Worm (Caenorhabditis elegans) whole organism, mixed stage, embryonic: ENCODE results near the gene srb-17.

Experiments used
- blmp-1 ChIP-seq: fragments of 150-350 bp; optimal IDR thresholded peaks from 2 replicates; lab custom pipeline; 2014; ENCODE audit warnings: missing biosample characterization, missing genetic modification characterization
- ceh-83 ChIP-seq: fragments of 200-800 bp; sonication (Bioruptor generic); optimal IDR thresholded peaks from 2 replicates; lab custom pipeline; 2018; ENCODE audit warnings: mild to moderate bottlenecking, missing genetic modification characterization, missing compliant biosample characterization
- pha-4 ChIP-seq: fragments of 150-350 bp; optimal IDR thresholded peaks from 2 replicates; lab custom pipeline; 2018; ENCODE audit warnings: missing biosample characterization, missing genetic modification reagents, missing genetic modification characterization
- unc-62 ChIP-seq: fragments of 150-350 bp; optimal IDR thresholded peaks from 2 replicates; lab custom pipeline; 2014; ENCODE audit warnings: missing biosample characterization, missing genetic modification reagents, missing genetic modification characterization

DNA sequence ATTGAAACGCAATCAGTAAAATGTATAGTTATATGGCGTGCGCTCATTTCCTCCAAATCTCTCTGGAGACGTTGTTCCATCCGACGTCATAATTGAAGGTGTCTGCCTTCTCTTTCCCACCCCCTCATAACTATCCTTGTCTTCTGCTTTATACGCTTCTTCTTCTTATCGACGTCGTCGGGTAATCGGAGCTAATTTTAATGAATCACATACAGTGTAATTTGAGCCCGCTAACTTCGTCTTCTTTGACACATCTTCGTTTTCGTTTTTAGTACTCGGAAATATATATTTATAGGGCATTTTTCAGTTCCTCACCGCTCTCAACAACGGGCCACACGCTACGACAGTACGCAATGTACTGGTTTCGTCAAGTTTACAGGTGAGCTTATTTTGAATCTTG lies 20.6 kb downstream of the srb-17 start, which contains the start of gene ins-1:
- TF ChIP-seq unc-62 (GFP tag; lab: Kevin White, UChicago): no peak
- TF ChIP-seq blmp-1 (tag; lab: Kevin White, UChicago): no peak
- no peak for TF ChIP-seq ceh-83 (GFP tag; lab: Kevin White, UChicago)
- TF ChIP-seq pha-4 (tag; lab: Kevin White, UChicago): no peak
